Fruit fly (Drosophila melanogaster): Measurements from ENCODE around the gene CG2444.

- TF ChIP-seq fd96Ca (GFP tag; IDR thresholded peaks at IDR 0.05) (no peak), Snoo (tag; optimal IDR thresholded peaks at IDR 0.05) (no peak), CG14655 (GFP tag; optimal IDR thresholded peaks at IDR 0.05) (no peak), D1 (tag; optimal IDR thresholded peaks at IDR 0.05) (no peak)
These were observed 24.7 kb downstream of the CG2444 start for dm6 chrX:11680405-11680804.

All from whole organism, pupa.